Worm (Caenorhabditis elegans) whole organism, mixed stage, embryonic: ENCODE measurements around the gene rgs-4.

Experiments
- ceh-83 ChIP-seq: fragments of 200-800 bp; sonication (Bioruptor generic); optimal IDR thresholded peaks from 2 replicates; lab custom pipeline; 2018; ENCODE audit warnings: mild to moderate bottlenecking, missing genetic modification characterization, missing compliant biosample characterization
- flh-1 ChIP-seq: fragments of 200-800 bp; sonication (Bioruptor generic); optimal IDR thresholded peaks from 2 replicates; lab custom pipeline; 2018; ENCODE audit warnings: mild to moderate bottlenecking, missing genetic modification characterization, moderate library complexity, missing compliant biosample characterization
- nhr-12 ChIP-seq: fragments of 150-350 bp; optimal IDR thresholded peaks from 2 replicates; lab custom pipeline; 2014; ENCODE audit warnings: missing biosample characterization, missing genetic modification characterization
- nhr-28 ChIP-seq: fragments of 150-350 bp; optimal IDR thresholded peaks from 2 replicates; lab custom pipeline; 2014; ENCODE audit warnings: missing biosample characterization, missing genetic modification characterization
- nhr-76 ChIP-seq: sonication (generic microtip); optimal IDR thresholded peaks from 2 replicates; lab custom pipeline; 2017; ENCODE audit warnings: missing biosample characterization, missing genetic modification characterization
- pha-4 ChIP-seq: fragments of 150-350 bp; optimal IDR thresholded peaks from 2 replicates; lab custom pipeline; 2018; ENCODE audit warnings: missing biosample characterization, missing genetic modification reagents, missing genetic modification characterization
- snpc-4 ChIP-seq: fragments of 150-350 bp; optimal IDR thresholded peaks from 2 replicates; lab custom pipeline; 2014; ENCODE audit warnings: missing biosample characterization, missing genetic modification characterization
- unc-39 ChIP-seq: fragments of 150-350 bp; optimal IDR thresholded peaks from 2 replicates; lab custom pipeline; 2014; ENCODE audit warnings: missing biosample characterization, missing genetic modification characterization
- ztf-11 ChIP-seq: fragments of 150-350 bp; optimal IDR thresholded peaks from 2 replicates; lab custom pipeline; 2014; ENCODE audit warnings: missing biosample characterization, missing genetic modification characterization

DNA sequence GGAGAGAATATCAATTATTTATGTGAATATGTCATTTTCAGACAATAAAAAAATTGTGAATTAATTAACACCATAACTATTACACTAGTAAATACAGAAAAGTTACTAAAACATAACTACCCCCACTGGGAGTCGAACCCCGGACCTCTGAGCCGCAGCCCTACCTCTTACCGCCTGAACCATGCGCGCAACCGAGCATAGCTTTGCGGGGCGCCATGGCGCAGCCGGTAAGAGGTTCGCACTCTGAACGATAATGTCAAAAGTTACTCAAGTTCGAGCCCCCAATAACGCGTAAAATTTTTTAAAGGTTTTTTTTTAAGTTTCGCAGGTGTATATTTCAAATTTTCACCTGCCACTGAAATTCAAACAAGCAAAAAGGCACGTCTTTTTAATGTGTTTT lies 11.5 kb downstream of the rgs-4 start:
- TF ChIP-seq nhr-12 (tag; lab: Kevin White, UChicago) (no peak), pha-4 (no peak), nhr-76 (no peak), snpc-4 (tag; lab: Kevin White, UChicago) (no peak), unc-39 (tag; lab: Kevin White, UChicago) (no peak), ceh-83 (GFP tag; lab: Kevin White, UChicago) (no peak), ztf-11 (tag; lab: Kevin White, UChicago) (no peak), nhr-28 (tag; lab: Kevin White, UChicago) (no peak), flh-1 (GFP tag; lab: Kevin White, UChicago) (no peak)
